Fruit fly (Drosophila melanogaster) whole organism, adult: ENCODE results near the gene Pka-C1.
A peak's percentile ranks its signal among the peaks of the same experiment; 100 is the strongest.

Source experiments
- CG11617 ChIP-seq: fragments of 200-800 bp; sonication (Bioruptor generic); optimal IDR thresholded peaks from 2 replicates; lab custom pipeline; 2017; ENCODE audit warnings: mild to moderate bottlenecking, missing biosample characterization, missing genetic modification reagents, missing genetic modification characterization
- CG1620 ChIP-seq: fragments of 200-800 bp; sonication (Bioruptor generic); optimal IDR thresholded peaks from 2 replicates; lab custom pipeline; 2016; ENCODE audit warnings: missing biosample characterization, missing genetic modification characterization
- CG7045 ChIP-seq: fragments of 200-800 bp; sonication (Bioruptor generic); optimal IDR thresholded peaks from 2 replicates; lab custom pipeline; 2017; ENCODE audit warnings: missing biosample characterization, mild to moderate bottlenecking, missing genetic modification characterization
- CG7101 ChIP-seq: fragments of 200-800 bp; sonication (Bioruptor generic); optimal IDR thresholded peaks from 2 replicates; lab custom pipeline; 2018; ENCODE audit warnings: missing biosample characterization, mild to moderate bottlenecking, missing genetic modification characterization, moderate library complexity
- Hr96 ChIP-seq: fragments of 200-800 bp; sonication (Bioruptor generic); optimal IDR thresholded peaks from 2 replicates; lab custom pipeline; 2016; ENCODE audit warnings: missing biosample characterization, missing genetic modification characterization
- cic ChIP-seq: fragments of 200-800 bp; sonication (Bioruptor generic); optimal IDR thresholded peaks from 2 replicates; lab custom pipeline; 2017; ENCODE audit warnings: missing biosample characterization, mild to moderate bottlenecking, missing genetic modification characterization, moderate library complexity
- kay ChIP-seq: fragments of 200-800 bp; sonication (Bioruptor generic); peaks from one replicate; lab custom pipeline; 2016; ENCODE audit warnings: missing biosample characterization, missing genetic modification characterization, borderline replicate concordance
- ovo ChIP-seq: fragments of 200-800 bp; sonication (Bioruptor generic); optimal IDR thresholded peaks from 2 replicates; lab custom pipeline; 2016; ENCODE audit warnings: missing biosample characterization, missing genetic modification characterization
- pad ChIP-seq: fragments of 200-800 bp; sonication (Bioruptor generic); optimal IDR thresholded peaks from 3 replicates; lab custom pipeline; 2017; ENCODE audit warnings: missing biosample characterization, missing genetic modification characterization, mild to moderate bottlenecking, moderate library complexity, missing genetic modification reagents

The Pka-C1 gene

DNA sequence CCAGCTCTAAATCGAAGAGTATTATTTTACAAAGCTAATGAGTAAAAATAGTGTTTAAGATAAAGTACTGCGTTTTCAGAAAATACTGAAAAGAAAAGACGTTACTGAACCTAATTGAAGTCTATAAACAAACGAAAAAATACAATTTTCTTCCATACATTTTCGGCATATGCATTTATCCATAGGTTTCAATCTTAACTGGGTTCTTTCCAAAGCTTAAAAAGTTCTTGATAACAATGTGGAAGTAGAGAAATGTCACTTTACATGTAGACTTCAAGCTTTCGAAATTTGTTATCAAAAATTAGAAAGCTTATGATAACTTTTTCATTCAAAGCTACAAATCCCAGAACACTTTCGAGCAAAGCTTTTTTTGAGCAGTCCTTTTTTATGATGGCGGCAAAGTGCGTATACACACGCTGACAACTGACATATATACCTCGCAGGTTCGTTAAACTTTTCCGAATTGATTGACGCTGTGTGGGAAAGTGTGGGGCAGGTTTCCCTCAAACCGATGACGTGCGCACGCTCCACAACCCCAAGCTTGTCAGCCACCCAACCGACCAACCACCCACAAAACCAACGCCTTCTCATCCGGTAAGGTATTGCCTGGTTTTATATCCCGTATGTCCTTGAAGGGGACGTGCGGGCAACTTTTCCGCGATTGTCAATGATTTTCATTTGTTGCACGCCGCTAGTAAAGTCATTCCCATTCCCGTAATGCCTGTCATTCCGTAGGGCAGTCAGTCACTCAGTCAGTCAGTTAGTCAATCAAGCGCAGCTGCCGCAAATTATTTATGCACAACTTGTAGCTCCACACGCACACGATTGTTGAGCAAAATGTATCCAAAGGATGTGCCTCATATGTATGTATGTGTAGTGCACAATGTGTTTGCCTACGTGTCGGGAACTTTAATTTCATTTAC is 41.6 kb downstream of the Pka-C1 start:
- TF ChIP-seq CG7045 (GFP tag; lab: Kevin White, UChicago) (no peak), CG7101 (tag; lab: Kevin White, UChicago) (no peak), Hr96 (GFP tag; lab: Kevin White, UChicago) (no peak), cic (GFP tag; lab: Kevin White, UChicago) (no peak)

DNA sequence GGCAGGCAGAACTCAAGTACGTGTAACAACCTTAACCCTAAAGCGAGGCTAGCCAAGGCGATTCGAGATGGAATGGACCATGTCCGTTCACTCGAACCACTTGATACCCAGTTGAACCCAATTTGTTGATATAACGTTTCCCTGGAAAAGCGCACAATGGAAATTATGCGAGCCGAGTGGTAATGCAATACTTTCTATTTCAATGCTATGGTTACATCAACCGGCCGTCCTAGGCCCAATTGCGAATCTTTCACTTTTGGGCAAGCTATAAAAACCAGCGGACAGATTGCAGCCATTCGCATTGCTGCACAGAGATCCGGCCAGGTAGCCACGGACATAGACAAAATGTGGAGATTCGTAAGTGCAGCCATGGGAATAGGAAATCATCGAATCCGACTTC is 42.8 kb downstream of the Pka-C1 start, which contains the start of gene CG33299:
CG33299 (plus strand) TSS at position 301 of the 400 bp plus-strand sequence.
- TF ChIP-seq kay (GFP tag; lab: Kevin White, UChicago) (no peak), ovo (GFP tag; lab: Kevin White, UChicago) (no peak), CG7045 (GFP tag; lab: Kevin White, UChicago) (no peak), CG1620 (GFP tag; lab: Kevin White, UChicago) (no peak), CG11617 (GFP tag; lab: Kevin White, UChicago) (no peak)

DNA sequence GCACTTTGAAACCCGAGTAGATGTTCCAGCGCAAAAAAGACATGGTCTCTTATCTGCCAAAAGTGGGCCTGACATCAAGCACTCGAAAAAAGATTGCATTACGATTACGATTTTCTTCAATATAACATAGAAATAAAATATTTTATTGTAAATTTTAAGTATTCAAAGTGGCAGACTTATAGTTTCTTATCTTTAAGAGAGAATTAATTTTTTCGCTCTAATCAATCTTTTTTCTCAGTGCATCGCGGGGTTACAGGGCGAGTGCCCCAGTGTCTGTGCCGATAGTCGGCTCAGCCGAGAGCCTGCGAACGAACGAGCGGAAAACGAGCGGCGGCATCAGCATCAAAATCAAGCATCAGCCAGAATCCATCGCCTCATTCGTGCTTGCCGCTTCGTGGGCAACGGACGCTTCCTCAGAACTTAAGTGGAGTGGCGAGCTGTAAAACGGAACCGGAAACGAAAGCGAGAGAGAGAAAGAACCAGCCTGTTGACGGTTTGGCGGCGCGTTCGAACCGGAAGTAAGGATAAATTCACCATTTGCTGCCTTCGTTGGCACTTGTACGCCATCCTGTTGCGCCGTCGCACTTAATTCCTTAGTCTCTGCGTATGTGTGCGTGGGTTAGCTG is 65.2 kb downstream of the Pka-C1 start, which contains the start of gene Apoltp:
Apoltp (plus strand) TSS at position 369 of the 626 bp plus-strand sequence.
- peak; percentile 7 for TF ChIP-seq kay (GFP tag; lab: Kevin White, UChicago)
- peak; percentile 18 for TF ChIP-seq Hr96 (GFP tag; lab: Kevin White, UChicago)
- TF ChIP-seq ovo (GFP tag; lab: Kevin White, UChicago) = no peak
- TF ChIP-seq CG7101 (tag; lab: Kevin White, UChicago) = peak; percentile 14
- TF ChIP-seq CG11617 (GFP tag; lab: Kevin White, UChicago) = no peak

DNA sequence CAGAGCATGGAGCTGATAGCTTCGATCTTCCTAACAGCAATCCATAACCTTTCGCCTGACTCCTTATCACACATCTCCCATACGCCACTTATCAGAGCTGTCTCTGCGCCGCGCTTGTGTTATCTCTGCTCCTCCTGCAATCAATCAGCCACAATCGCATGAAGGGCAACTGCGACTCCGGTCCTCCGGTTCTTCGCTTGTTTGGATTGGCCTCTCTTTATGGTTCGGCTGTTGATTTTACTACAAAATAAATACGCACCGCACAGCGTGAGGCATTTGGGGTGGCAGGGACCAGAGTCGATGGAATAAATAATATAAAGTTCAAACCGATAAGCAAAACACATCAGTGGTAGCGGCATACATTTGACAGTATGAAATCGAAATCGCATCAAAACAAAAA is 66.0 kb downstream of the Pka-C1 start:
- TF ChIP-seq cic (GFP tag; lab: Kevin White, UChicago) = peak; percentile 17
- TF ChIP-seq pad (GFP tag; lab: Kevin White, UChicago) = no peak
